Fruit fly (Drosophila melanogaster): ENCODE data around the gene Las.

Las gene

dm6 chr3L:20444815-20445519 is 12.8 kb upstream of the Las start (continued):
- TF ChIP-seq CrebA (GFP tag; optimal IDR thresholded peaks at IDR 0.05; ENCODE audit: borderline replicate concordance) (no peak), dsf (GFP tag; optimal IDR thresholded peaks at IDR 0.05; ENCODE audit: borderline replicate concordance) (no peak), br (GFP tag; optimal IDR thresholded peaks at IDR 0.05) (peak; percentile 82), fru (GFP tag; optimal IDR thresholded peaks at IDR 0.05) (peak; percentile 90), usp (GFP tag; optimal IDR thresholded peaks at IDR 0.05) (no peak), Sp1 (GFP tag; optimal IDR thresholded peaks at IDR 0.05) (peak; percentile 78), tai (GFP tag; optimal IDR thresholded peaks at IDR 0.05) (peak; percentile 65), Rel (GFP tag; optimal IDR thresholded peaks at IDR 0.05) (peak; percentile 75), Rel (tag; optimal IDR thresholded peaks at IDR 0.05) (peak; percentile 80), CG9705 (GFP tag; optimal IDR thresholded peaks at IDR 0.05) (no peak), jim (GFP tag; optimal IDR thresholded peaks at IDR 0.05) (no peak)

dm6 chr3L:20442674-20443313 is 10.6 kb upstream of the Las start:
- TF ChIP-seq Dif (GFP tag; optimal IDR thresholded peaks at IDR 0.05; ENCODE audit: partially characterized antibody) (peak; percentile 67), Mio (GFP tag; optimal IDR thresholded peaks at IDR 0.05) (no peak), Myc (optimal IDR thresholded peaks at IDR 0.05) (peak; percentile 64), br (GFP tag; optimal IDR thresholded peaks at IDR 0.05) (no peak), dl (GFP tag; optimal IDR thresholded peaks at IDR 0.05; ENCODE audit: insufficient read depth in 1 of 2, partially characterized antibody in 2 of 2) (peak; percentile 6 to 73), HLH106 (tag; optimal IDR thresholded peaks at IDR 0.05) (no peak)

dm6 chr3L:20441632-20442469 is 9.7 kb upstream of the Las start, which contains the start of gene CG5910:
Gene CG5910 (plus strand): TSS chr3L:20442419.
- TF ChIP-seq usp (GFP tag; optimal IDR thresholded peaks at IDR 0.05): no peak
- no peak for TF ChIP-seq lola (GFP tag; optimal IDR thresholded peaks at IDR 0.05)
- TF ChIP-seq GATAd (GFP tag; optimal IDR thresholded peaks at IDR 0.05): no peak
- TF ChIP-seq sage (GFP tag; optimal IDR thresholded peaks at IDR 0.05): no peak
- peak; percentile 85 for TF ChIP-seq Sp1 (GFP tag; optimal IDR thresholded peaks at IDR 0.05)
- no peak for TF ChIP-seq Dif (GFP tag; optimal IDR thresholded peaks at IDR 0.05; ENCODE audit: partially characterized antibody)
- TF ChIP-seq pan (optimal IDR thresholded peaks at IDR 0.05): no peak
- no peak for TF ChIP-seq N (GFP tag; optimal IDR thresholded peaks at IDR 0.05)
- no peak for TF ChIP-seq Vsx2 (GFP tag; optimal IDR thresholded peaks at IDR 0.05; ENCODE audit: partially characterized antibody)
- TF ChIP-seq Abd-B (GFP tag; optimal IDR thresholded peaks at IDR 0.05): no peak
- TF ChIP-seq jim (GFP tag; optimal IDR thresholded peaks at IDR 0.05): no peak
- peak; percentile 58 for TF ChIP-seq CG9705 (GFP tag; optimal IDR thresholded peaks at IDR 0.05)
- peak; percentile 63 for TF ChIP-seq rgr (GFP tag; optimal IDR thresholded peaks at IDR 0.05)
- TF ChIP-seq Rel (GFP tag; optimal IDR thresholded peaks at IDR 0.05): no peak
- TF ChIP-seq Rel (tag; optimal IDR thresholded peaks at IDR 0.05): peak; percentile 20
- no peak for TF ChIP-seq tai (GFP tag; optimal IDR thresholded peaks at IDR 0.05)
- TF ChIP-seq Hr83 (GFP tag; optimal IDR thresholded peaks at IDR 0.05; ENCODE audit: poor library complexity, severe bottlenecking): no peak
- no peak for TF ChIP-seq CrebA (GFP tag; optimal IDR thresholded peaks at IDR 0.05; ENCODE audit: borderline replicate concordance)
- no peak for TF ChIP-seq br (GFP tag; optimal IDR thresholded peaks at IDR 0.05)
- TF ChIP-seq OdsH (GFP tag; optimal IDR thresholded peaks at IDR 0.05): peak; percentile 69
- TF ChIP-seq dl (GFP tag; optimal IDR thresholded peaks at IDR 0.05; ENCODE audit: insufficient read depth in 1 of 2, partially characterized antibody in 2 of 2): no peak
- no peak for TF ChIP-seq Mio (GFP tag; optimal IDR thresholded peaks at IDR 0.05)
- TF ChIP-seq Hr78 (GFP tag; optimal IDR thresholded peaks at IDR 0.05): no peak
- TF ChIP-seq h (GFP tag; optimal IDR thresholded peaks at IDR 0.05): peak; percentile 55
- no peak for TF ChIP-seq dmrt93B (GFP tag; optimal IDR thresholded peaks at IDR 0.05)
- no peak for TF ChIP-seq foxo (GFP tag; optimal IDR thresholded peaks at IDR 0.05)
- no peak for TF ChIP-seq CG32264 (GFP tag; optimal IDR thresholded peaks at IDR 0.05)
- peak; percentile 1 for TF ChIP-seq ey (GFP tag; optimal IDR thresholded peaks at IDR 0.05)
- TF ChIP-seq psq (GFP tag; optimal IDR thresholded peaks at IDR 0.05): peak; percentile 64
- no peak for TF ChIP-seq Dfd (GFP tag; optimal IDR thresholded peaks at IDR 0.05)
- no peak for TF ChIP-seq Myc (optimal IDR thresholded peaks at IDR 0.05)
- peak; percentile 78 for TF ChIP-seq HLH106 (tag; optimal IDR thresholded peaks at IDR 0.05)
- TF ChIP-seq Jra (GFP tag; optimal IDR thresholded peaks at IDR 0.05): no peak
- no peak for TF ChIP-seq Hnf4 (GFP tag; optimal IDR thresholded peaks at IDR 0.05)
- TF ChIP-seq fru (GFP tag; optimal IDR thresholded peaks at IDR 0.05): no peak
- TF ChIP-seq sv (GFP tag; optimal IDR thresholded peaks at IDR 0.05): peak; percentile 50
- TF ChIP-seq dsf (GFP tag; optimal IDR thresholded peaks at IDR 0.05; ENCODE audit: borderline replicate concordance): no peak
- TF ChIP-seq brk (GFP tag; optimal IDR thresholded peaks at IDR 0.05): no peak
- TF ChIP-seq woc (GFP tag; optimal IDR thresholded peaks at IDR 0.05): peak; percentile 2

All from whole organism, wandering third instar larva.